Worm (Caenorhabditis elegans) whole organism, midembryonic: ENCODE results near the gene C53B4.2.

Source experiments
- T22C8.4 ChIP-seq: fragments of 200-800 bp; sonication (Bioruptor generic); IDR thresholded peaks from 2 replicates; pipeline ENCODE4 v1.3.6; 2022; ENCODE audit warnings: missing genetic modification characterization, missing compliant biosample characterization
- cog-1 ChIP-seq: sonication (generic microtip); optimal IDR thresholded peaks from 2 replicates; lab custom pipeline; 2016; ENCODE audit warnings: missing genetic modification characterization, missing compliant biosample characterization
- flt-1 ChIP-seq: fragments of 200-800 bp; sonication (Bioruptor generic); IDR thresholded peaks from 2 replicates; pipeline ENCODE4 v1.3.6; 2022; ENCODE audit warnings: missing genetic modification characterization, missing compliant biosample characterization
- klf-2 ChIP-seq: fragments of 200-800 bp; sonication (Bioruptor generic); conservative IDR thresholded peaks from 2 replicates; pipeline ENCODE4 v1.3.6; 2022; ENCODE audit warnings: missing genetic modification reagents, missing genetic modification characterization, missing compliant biosample characterization
- med-1 ChIP-seq: sonication (generic microtip); optimal IDR thresholded peaks from 2 replicates; lab custom pipeline; 2017; ENCODE audit warnings: missing genetic modification characterization, mild to moderate bottlenecking, missing compliant biosample characterization, antibody characterized with exemption, missing genetic modification reagents; ENCODE audit not compliant: insufficient read depth
- ref-1 ChIP-seq: fragments of 200-800 bp; sonication (Bioruptor generic); conservative IDR thresholded peaks from 2 replicates; pipeline ENCODE4 v1.3.6; 2022; ENCODE audit warnings: missing genetic modification reagents, missing genetic modification characterization, missing compliant biosample characterization
- tab-1 ChIP-seq: fragments of 200-800 bp; sonication (Bioruptor generic); IDR thresholded peaks from 2 replicates; pipeline ENCODE4 v1.3.6; 2022; ENCODE audit warnings: missing genetic modification characterization, missing compliant biosample characterization
- ztf-23 ChIP-seq: fragments of 200-800 bp; sonication (Bioruptor generic); IDR thresholded peaks from 2 replicates; pipeline ENCODE4 v1.3.6; 2022; ENCODE audit warnings: missing genetic modification reagents, missing genetic modification characterization, missing compliant biosample characterization
- ztf-29 ChIP-seq: fragments of 200-800 bp; sonication (Bioruptor generic); IDR thresholded peaks from 2 replicates; pipeline ENCODE4 v1.3.6; 2022; ENCODE audit warnings: missing genetic modification reagents, missing genetic modification characterization, missing compliant biosample characterization

DNA sequence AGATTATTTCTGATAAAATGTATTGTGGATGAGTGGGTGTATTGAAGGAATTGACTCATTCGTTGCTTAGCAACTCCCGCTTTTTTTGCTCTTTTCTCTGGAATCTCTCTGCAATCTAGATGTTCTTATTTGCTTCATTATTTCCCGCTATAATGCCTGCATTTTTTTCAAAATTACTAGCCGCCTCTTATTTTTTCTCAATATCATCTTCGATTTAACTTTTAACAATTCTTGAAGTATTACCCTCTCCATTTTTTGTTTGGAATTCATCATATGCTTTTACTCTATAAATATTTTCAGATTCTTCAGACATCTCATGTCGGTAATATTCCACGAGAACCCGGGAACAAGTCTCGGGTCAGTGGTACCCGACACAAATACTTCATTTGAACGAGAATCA lies 9.8 kb upstream of the C53B4.2 start, which contains the start of gene tpra-1:
- TF ChIP-seq T22C8.4 (GFP tag; lab: Robert Waterston, UW) (no peak), ztf-29 (GFP tag; lab: Robert Waterston, UW) (no peak), klf-2 (GFP tag; lab: Robert Waterston, UW) (no peak), ref-1 (GFP tag; lab: Robert Waterston, UW) (no peak), flt-1 (no peak), tab-1 (GFP tag; lab: Robert Waterston, UW) (no peak), cog-1 (no peak), med-1 (GFP tag; lab: Kevin White, UChicago) (no peak), ztf-23 (no peak)
